Fruit fly (Drosophila melanogaster) S2 (cell line): Measurements from ENCODE around the gene FMRFaR.

ENCODE experiments used
- CG8478 ChIP-seq: fragments of >200 bp; optimal IDR thresholded peaks from 2 replicates; lab custom pipeline; 2018
- CTCF ChIP-seq, 2 experiments: fragments of >200 bp; optimal IDR thresholded peaks; 2 replicates each; lab custom pipeline; 2018

dm6 chr3L:3045256-3045743 lies 43.8 kb downstream of the FMRFaR start:
- TF ChIP-seq CTCF (optimal IDR thresholded peaks at IDR 0.05; lab: Kevin White, UChicago) (no peak), CG8478 (no peak)
